Worm (Caenorhabditis elegans): ENCODE data around the gene F43G6.7.
A peak's percentile ranks its signal among the peaks of the same experiment; 100 is the strongest.

F43G6.7 gene

ce11 chrII:11829920-11830319, 19.3 kb downstream of the F43G6.7 start, which contains the start of gene pes-5:
Gene pes-5, minus strand, starts transcription at chrII:11830020.
- TF ChIP-seq ceh-16 (tag; optimal IDR thresholded peaks at IDR 0.05) (no peak), R02D3.7 (tag; optimal IDR thresholded peaks at IDR 0.05) (no peak), nhr-23 (tag; optimal IDR thresholded peaks at IDR 0.05) (no peak), eor-1 (tag; optimal IDR thresholded peaks at IDR 0.05) (no peak), unc-62 (GFP tag; optimal IDR thresholded peaks at IDR 0.05) (no peak), ama-1 (optimal IDR thresholded peaks at IDR 0.05) (no peak), aly-2 (tag; optimal IDR thresholded peaks at IDR 0.05) (no peak), egl-27 (tag; optimal IDR thresholded peaks at IDR 0.05) (no peak), mdl-1 (tag; optimal IDR thresholded peaks at IDR 0.05) (no peak)

ce11 chrII:11830601-11831000, 20.0 kb downstream of the F43G6.7 start:
- no peak for TF ChIP-seq sea-2 (GFP tag; optimal IDR thresholded peaks at IDR 0.05)
- TF ChIP-seq nhr-23 (tag; optimal IDR thresholded peaks at IDR 0.05): peak; percentile 4
- TF ChIP-seq pha-4 (tag; optimal IDR thresholded peaks at IDR 0.05): peak; percentile 79
- TF ChIP-seq nhr-25 (tag; optimal IDR thresholded peaks at IDR 0.05): peak; percentile 7
- peak; percentile 15 for TF ChIP-seq lin-15B (tag; optimal IDR thresholded peaks at IDR 0.05)
- TF ChIP-seq pqm-1 (tag; optimal IDR thresholded peaks at IDR 0.05): no peak
- no peak for TF ChIP-seq zag-1 (tag; optimal IDR thresholded peaks at IDR 0.05)
- TF ChIP-seq snpc-4 (tag; optimal IDR thresholded peaks at IDR 0.05): peak; percentile 33
- TF ChIP-seq elt-2 (tag; optimal IDR thresholded peaks at IDR 0.05): peak; percentile 13
- no peak for TF ChIP-seq elt-1 (tag; optimal IDR thresholded peaks at IDR 0.05)

DNA sequence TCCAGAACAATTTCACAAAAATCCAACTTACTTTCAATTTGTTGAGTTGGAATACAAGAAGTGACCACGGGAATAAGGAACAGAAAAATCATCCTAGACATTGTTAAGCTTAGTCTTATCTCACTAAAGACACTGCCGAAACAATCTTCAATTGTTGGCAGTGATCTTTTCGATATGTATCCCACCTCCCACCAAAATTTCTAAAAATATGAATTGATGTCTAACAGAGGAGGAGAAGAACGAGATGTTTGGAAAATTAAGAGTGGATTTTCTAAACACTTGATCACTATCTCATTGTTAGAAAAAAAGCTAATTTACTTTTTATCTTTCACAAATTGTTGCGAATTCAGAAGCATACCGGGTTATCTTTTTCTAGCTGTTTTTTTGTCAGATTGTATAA, 21.9 kb downstream of the F43G6.7 start, which contains the start of gene clec-144:
Gene clec-144, minus strand, starts transcription at position 101 of the 400 bp plus-strand sequence.
- TF ChIP-seq nhr-43 (tag; optimal IDR thresholded peaks at IDR 0.05; ENCODE audit: poor library complexity, severe bottlenecking) (no peak), ztf-11 (tag; optimal IDR thresholded peaks at IDR 0.05) (no peak), nfya-1 (tag; optimal IDR thresholded peaks at IDR 0.05; ENCODE audit: insufficient read depth) (no peak), zag-1 (tag; optimal IDR thresholded peaks at IDR 0.05) (no peak), nhr-67 (tag; optimal IDR thresholded peaks at IDR 0.05) (no peak), nhr-76 (tag; optimal IDR thresholded peaks at IDR 0.05) (no peak), snpc-4 (tag; optimal IDR thresholded peaks at IDR 0.05) (no peak), lsy-12 (tag; optimal IDR thresholded peaks at IDR 0.05) (no peak), nhr-25 (tag; optimal IDR thresholded peaks at IDR 0.05) (no peak)

ce11 chrII:11835208-11835607, 24.6 kb downstream of the F43G6.7 start, which contains the start of gene T27D12.6:
Gene T27D12.6, plus strand, starts transcription at chrII:11835508.
- TF ChIP-seq ZK546.5 (tag; optimal IDR thresholded peaks at IDR 0.05): no peak
- TF ChIP-seq unc-39 (tag; optimal IDR thresholded peaks at IDR 0.05): no peak
- no peak for TF ChIP-seq nhr-25 (tag; optimal IDR thresholded peaks at IDR 0.05)
- TF ChIP-seq egl-5 (tag; optimal IDR thresholded peaks at IDR 0.05): no peak
- TF ChIP-seq nhr-11 (tag; optimal IDR thresholded peaks at IDR 0.05): no peak
- TF ChIP-seq egl-27 (tag; optimal IDR thresholded peaks at IDR 0.05): no peak
- no peak for TF ChIP-seq eor-1 (tag; optimal IDR thresholded peaks at IDR 0.05)
- TF ChIP-seq sea-2 (GFP tag; optimal IDR thresholded peaks at IDR 0.05): no peak

DNA sequence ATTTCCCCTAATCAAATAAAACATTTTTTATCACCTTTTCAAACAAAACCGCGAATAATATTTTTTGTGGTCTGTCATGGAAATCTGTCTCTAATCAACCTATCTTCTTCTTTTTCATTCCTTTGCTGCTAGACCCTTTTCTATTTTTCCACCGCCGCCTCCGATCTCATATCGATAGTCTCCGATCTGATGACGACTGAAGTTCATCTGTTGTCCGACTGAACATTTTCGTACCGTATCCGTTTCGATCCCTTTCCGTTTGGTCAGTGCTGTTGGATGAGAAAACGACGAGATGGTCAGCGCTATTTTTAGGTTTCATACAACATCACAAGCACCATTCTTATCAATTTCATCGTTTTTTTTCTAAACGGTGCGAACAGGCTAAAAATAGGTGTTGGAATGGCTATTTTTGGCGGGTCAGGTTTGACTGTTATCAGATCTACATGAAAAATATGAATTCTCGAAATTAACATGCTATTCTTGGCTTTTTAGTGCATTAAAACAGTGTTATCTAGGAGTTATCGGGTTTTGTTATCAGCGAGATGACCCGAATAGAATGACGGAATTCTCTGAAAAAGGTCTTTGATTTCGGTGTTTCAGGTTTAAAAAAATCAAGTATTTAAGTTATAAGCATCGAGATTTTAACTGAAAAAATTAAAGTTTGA, 26.1 kb downstream of the F43G6.7 start:
- TF ChIP-seq elt-2 (tag; optimal IDR thresholded peaks at IDR 0.05): peak; percentile 69
- TF ChIP-seq nhr-76 (tag; optimal IDR thresholded peaks at IDR 0.05): peak; percentile 37
- TF ChIP-seq nhr-23 (tag; optimal IDR thresholded peaks at IDR 0.05): peak; percentile 63
- peak in 1 of 3 experiments; percentile 46 for TF ChIP-seq elt-3 (tag; optimal IDR thresholded peaks at IDR 0.05)
- TF ChIP-seq ztf-4 (tag; optimal IDR thresholded peaks at IDR 0.05): no peak
- peak; percentile 1 for TF ChIP-seq pqm-1 (tag; optimal IDR thresholded peaks at IDR 0.05)
- no peak for TF ChIP-seq snpc-4 (tag; optimal IDR thresholded peaks at IDR 0.05)
- TF ChIP-seq nhr-43 (tag; optimal IDR thresholded peaks at IDR 0.05; ENCODE audit: poor library complexity, severe bottlenecking): peak; percentile 91

DNA sequence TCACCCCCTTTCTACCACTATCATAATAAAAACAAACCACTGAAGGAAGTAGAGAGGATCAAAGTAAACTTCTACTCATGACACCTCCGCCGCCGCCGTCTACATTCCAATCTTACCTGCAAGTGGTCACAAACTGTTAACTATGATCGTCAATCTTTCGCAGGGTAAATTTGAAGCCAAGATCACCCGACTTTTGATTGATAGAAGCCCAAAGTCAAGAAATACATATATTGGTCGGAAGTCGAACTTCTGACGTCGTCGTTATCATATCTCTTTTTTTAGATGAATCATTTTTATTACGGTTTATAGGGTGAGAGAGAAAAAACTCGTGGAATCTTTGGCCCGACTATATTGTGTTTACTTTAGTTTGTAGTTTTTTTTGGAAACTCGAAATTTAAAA, 27.8 kb downstream of the F43G6.7 start:
- TF ChIP-seq lin-15B (tag; optimal IDR thresholded peaks at IDR 0.05) (no peak), egl-27 (tag; optimal IDR thresholded peaks at IDR 0.05) (no peak), nhr-25 (tag; optimal IDR thresholded peaks at IDR 0.05) (peak; percentile 36), elt-3 (tag; optimal IDR thresholded peaks at IDR 0.05) (peak in 1 of 3 experiments; percentile 73), ZK546.5 (tag; optimal IDR thresholded peaks at IDR 0.05) (no peak), nhr-76 (tag; optimal IDR thresholded peaks at IDR 0.05) (peak; percentile 30), nhr-23 (tag; optimal IDR thresholded peaks at IDR 0.05) (peak; percentile 39), nhr-43 (tag; optimal IDR thresholded peaks at IDR 0.05; ENCODE audit: poor library complexity, severe bottlenecking) (peak; percentile 92)

Measured in whole organism, L3 larva.